Fruit fly (Drosophila melanogaster) S2 (cell line): ENCODE measurements around the gene hmw.

Experiments used
- CG8478 ChIP-seq: fragments of >200 bp; optimal IDR thresholded peaks from 2 replicates; lab custom pipeline; 2018
- CTCF ChIP-seq, 2 experiments: fragments of >200 bp; optimal IDR thresholded peaks; 2 replicates each; lab custom pipeline; 2018

dm6 chr3R:18395694-18396093 is 33.9 kb downstream of the hmw start:
- TF ChIP-seq CG8478 (no peak), CTCF (optimal IDR thresholded peaks at IDR 0.05; lab: Kevin White, UChicago) (no peak)
